Worm (Caenorhabditis elegans) whole organism, L2 larva: ENCODE results near the gene R03A10.5.

Source experiments
- alr-1 ChIP-seq: fragments of 150-350 bp; optimal IDR thresholded peaks from 2 replicates; lab custom pipeline; 2014; ENCODE audit warnings: missing biosample characterization, missing genetic modification characterization
- unc-39 ChIP-seq: fragments of 150-350 bp; optimal IDR thresholded peaks from 2 replicates; lab custom pipeline; 2014; ENCODE audit warnings: missing biosample characterization, missing genetic modification characterization
- zag-1 ChIP-seq: fragments of 150-350 bp; optimal IDR thresholded peaks from 2 replicates; lab custom pipeline; 2014; ENCODE audit warnings: missing biosample characterization, missing genetic modification characterization

DNA sequence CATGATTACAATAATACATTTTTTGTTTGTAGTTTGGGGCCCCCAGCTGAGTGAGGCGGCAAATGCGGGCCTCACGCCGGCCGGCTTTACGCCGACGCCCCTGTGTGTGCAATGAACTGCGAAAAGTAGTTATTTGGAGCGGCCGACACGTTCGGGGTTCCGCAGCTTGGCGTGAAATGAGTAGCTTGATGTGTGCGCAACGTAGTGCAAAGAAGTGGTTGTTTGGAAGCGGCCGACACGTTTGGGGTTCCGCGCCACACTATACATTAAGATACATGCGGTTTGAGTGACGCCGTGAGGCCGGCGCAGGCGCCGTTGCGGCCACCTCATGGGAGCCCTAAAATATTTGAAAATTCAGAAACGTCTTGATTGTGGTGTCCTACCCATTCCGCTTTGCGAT lies 22.1 kb downstream of the R03A10.5 start:
- TF ChIP-seq unc-39 (tag; lab: Kevin White, UChicago) (no peak), zag-1 (tag; lab: Kevin White, UChicago) (no peak), alr-1 (no peak)
